Fruit fly (Drosophila melanogaster) whole organism, prepupa: ENCODE measurements around the gene bark.

Experiments used
- Blimp-1 ChIP-seq: fragments of 200-800 bp; sonication (Bioruptor generic); optimal IDR thresholded peaks from 3 replicates; lab custom pipeline; 2017; ENCODE audit warnings: missing biosample characterization, missing genetic modification characterization, mild to moderate bottlenecking, moderate library complexity, missing genetic modification reagents
- CG10631 ChIP-seq: fragments of 200-800 bp; sonication (Bioruptor generic); optimal IDR thresholded peaks from 2 replicates; lab custom pipeline; 2016; ENCODE audit warnings: missing biosample characterization, missing genetic modification characterization
- CG11762 ChIP-seq: fragments of 200-800 bp; sonication (Bioruptor generic); optimal IDR thresholded peaks from 3 replicates; lab custom pipeline; 2016; ENCODE audit warnings: missing biosample characterization, missing genetic modification characterization; ENCODE audit not compliant: insufficient read depth
- CG15336 ChIP-seq: fragments of 200-800 bp; sonication (Bioruptor generic); IDR thresholded peaks from 2 replicates; pipeline ENCODE4 v1.3.6; 2022; ENCODE audit warnings: missing biosample characterization, missing genetic modification characterization
- CG1621 ChIP-seq: fragments of 200-800 bp; sonication (Bioruptor generic); optimal IDR thresholded peaks from 3 replicates; lab custom pipeline; 2018; ENCODE audit warnings: missing biosample characterization, mild to moderate bottlenecking, missing genetic modification characterization
- CG3032 ChIP-seq: fragments of 200-800 bp; optimal IDR thresholded peaks from 2 replicates; lab custom pipeline; 2019; ENCODE audit warnings: missing biosample characterization, mild to moderate bottlenecking, missing genetic modification characterization, moderate library complexity
- CG31627 ChIP-seq: fragments of 200-800 bp; sonication (Bioruptor generic); optimal IDR thresholded peaks from 3 replicates; lab custom pipeline; 2016; ENCODE audit warnings: missing biosample characterization, missing genetic modification characterization
- CG32006 ChIP-seq: fragments of 200-800 bp; sonication (Bioruptor generic); optimal IDR thresholded peaks from 3 replicates; lab custom pipeline; 2017; ENCODE audit warnings: missing biosample characterization, mild to moderate bottlenecking, missing genetic modification characterization
- CG3919 ChIP-seq: fragments of 200-800 bp; sonication (Bioruptor generic); optimal IDR thresholded peaks from 3 replicates; lab custom pipeline; 2016; ENCODE audit warnings: missing biosample characterization, missing genetic modification characterization
- CG6792 ChIP-seq: fragments of 200-800 bp; sonication (Bioruptor generic); optimal IDR thresholded peaks from 3 replicates; lab custom pipeline; 2016; ENCODE audit warnings: missing biosample characterization, missing genetic modification characterization
- CG6808 ChIP-seq: fragments of 200-800 bp; sonication (Bioruptor generic); optimal IDR thresholded peaks from 3 replicates; lab custom pipeline; 2017; ENCODE audit warnings: missing biosample characterization, missing genetic modification characterization, mild to moderate bottlenecking, moderate library complexity, missing genetic modification reagents
- CG6854 ChIP-seq: fragments of 200-800 bp; sonication (Bioruptor generic); optimal IDR thresholded peaks from 2 replicates; lab custom pipeline; 2017; ENCODE audit warnings: missing biosample characterization, mild to moderate bottlenecking, missing genetic modification characterization
- CG7368 ChIP-seq: fragments of 200-800 bp; sonication (Bioruptor generic); optimal IDR thresholded peaks from 3 replicates; lab custom pipeline; 2016; ENCODE audit warnings: missing biosample characterization, missing genetic modification characterization
- CG8119 ChIP-seq: fragments of 200-800 bp; sonication (Bioruptor generic); IDR thresholded peaks from 3 replicates; pipeline ENCODE4 v1.3.6; 2022; ENCODE audit warnings: missing biosample characterization, missing genetic modification characterization
- CG8632 ChIP-seq: fragments of 200-800 bp; sonication (Bioruptor generic); optimal IDR thresholded peaks from 3 replicates; lab custom pipeline; 2016; ENCODE audit warnings: missing biosample characterization, missing genetic modification characterization
- Eip78C ChIP-seq: fragments of 200-800 bp; sonication (Bioruptor generic); peaks from one replicate; lab custom pipeline; 2016; ENCODE audit warnings: missing biosample characterization, missing genetic modification characterization
- Eip93F ChIP-seq: fragments of 200-800 bp; sonication (Bioruptor generic); optimal IDR thresholded peaks from 2 replicates; lab custom pipeline; 2016; ENCODE audit warnings: missing biosample characterization, mild to moderate bottlenecking, missing genetic modification characterization
- Gug ChIP-seq: fragments of 200-800 bp; sonication (Bioruptor generic); IDR thresholded peaks from 2 replicates; pipeline ENCODE4 v1.3.6; 2022; ENCODE audit warnings: missing biosample characterization, missing genetic modification characterization
- Hr38 ChIP-seq: sonication (Bioruptor generic); optimal IDR thresholded peaks from 2 replicates; lab custom pipeline; 2016; ENCODE audit warnings: missing biosample characterization, missing genetic modification characterization
- Hr39 ChIP-seq: fragments of 200-800 bp; sonication (Bioruptor generic); optimal IDR thresholded peaks from 2 replicates; lab custom pipeline; 2016; ENCODE audit warnings: missing biosample characterization, missing genetic modification characterization
- Hr4 ChIP-seq: fragments of 200-800 bp; sonication (Bioruptor generic); optimal IDR thresholded peaks from 3 replicates; lab custom pipeline; 2016; ENCODE audit warnings: missing biosample characterization, missing genetic modification characterization
- Lpt ChIP-seq: fragments of 200-800 bp; sonication (Bioruptor generic); optimal IDR thresholded peaks from 3 replicates; lab custom pipeline; 2016; ENCODE audit warnings: missing biosample characterization, missing genetic modification characterization
- Met ChIP-seq: fragments of 200-800 bp; sonication (Bioruptor generic); optimal IDR thresholded peaks from 3 replicates; lab custom pipeline; 2016; ENCODE audit warnings: missing biosample characterization, missing genetic modification characterization
- OdsH ChIP-seq: fragments of 200-800 bp; sonication (Bioruptor generic); optimal IDR thresholded peaks from 3 replicates; lab custom pipeline; 2016; ENCODE audit warnings: missing biosample characterization, missing genetic modification characterization
- achi ChIP-seq: fragments of 200-800 bp; sonication (Bioruptor generic); optimal IDR thresholded peaks from 3 replicates; lab custom pipeline; 2016; ENCODE audit warnings: missing biosample characterization, missing genetic modification characterization
- cyc ChIP-seq: fragments of 200-800 bp; sonication (Bioruptor generic); optimal IDR thresholded peaks from 3 replicates; lab custom pipeline; 2016; ENCODE audit warnings: missing biosample characterization, missing genetic modification characterization
- dac ChIP-seq: fragments of 200-800 bp; sonication (Bioruptor generic); optimal IDR thresholded peaks from 2 replicates; lab custom pipeline; 2017; ENCODE audit warnings: missing biosample characterization, mild to moderate bottlenecking, missing genetic modification characterization
- dsx ChIP-seq: fragments of 200-800 bp; optimal IDR thresholded peaks from 3 replicates; lab custom pipeline; 2019; ENCODE audit warnings: missing biosample characterization, mild to moderate bottlenecking, missing genetic modification characterization, moderate library complexity; ENCODE audit not compliant: poor library complexity, severe bottlenecking
- eg ChIP-seq: fragments of 200-800 bp; sonication (Bioruptor generic); IDR thresholded peaks from 3 replicates; pipeline ENCODE4 v1.3.6; 2022; ENCODE audit warnings: missing biosample characterization, missing genetic modification characterization
- esn ChIP-seq: fragments of 200-800 bp; sonication (Bioruptor generic); optimal IDR thresholded peaks from 2 replicates; lab custom pipeline; 2016; ENCODE audit warnings: missing biosample characterization, mild to moderate bottlenecking, missing genetic modification characterization, moderate library complexity
- fd59A ChIP-seq: fragments of 200-800 bp; sonication (Bioruptor generic); optimal IDR thresholded peaks from 2 replicates; lab custom pipeline; 2017; ENCODE audit warnings: missing biosample characterization, mild to moderate bottlenecking, missing genetic modification characterization, missing genetic modification reagents
- fd85E ChIP-seq: fragments of 200-800 bp; sonication (Bioruptor generic); optimal IDR thresholded peaks from 3 replicates; lab custom pipeline; 2016; ENCODE audit warnings: missing biosample characterization, missing genetic modification characterization
- lz ChIP-seq: fragments of 200-800 bp; sonication (Bioruptor generic); optimal IDR thresholded peaks from 3 replicates; lab custom pipeline; 2016; ENCODE audit warnings: missing biosample characterization, missing genetic modification characterization
- net ChIP-seq: fragments of 200-800 bp; sonication (Bioruptor generic); optimal IDR thresholded peaks from 3 replicates; lab custom pipeline; 2016; ENCODE audit warnings: missing biosample characterization, missing genetic modification characterization
- pdm3 ChIP-seq: fragments of 200-800 bp; sonication (Bioruptor generic); optimal IDR thresholded peaks from 3 replicates; lab custom pipeline; 2016; ENCODE audit warnings: missing biosample characterization, missing genetic modification characterization
- salr ChIP-seq, 2 experiments: fragments of 200-800 bp; sonication (Bioruptor generic); optimal IDR thresholded peaks; 3 replicates each; lab custom pipeline; 2016 to 2018; ENCODE audit warnings: missing biosample characterization in 2 of 2, missing genetic modification characterization in 2 of 2, mild to moderate bottlenecking in 1 of 2
- spab ChIP-seq: fragments of 200-800 bp; sonication (Bioruptor generic); optimal IDR thresholded peaks from 2 replicates; lab custom pipeline; 2017; ENCODE audit warnings: missing biosample characterization, mild to moderate bottlenecking, missing genetic modification characterization, missing genetic modification reagents
- ss ChIP-seq, 2 experiments: fragments of 200-800 bp; sonication (Bioruptor generic); optimal IDR thresholded peaks; 2 replicates in 1 of 2; 3 replicates in 1 of 2; lab custom pipeline; 2017 to 2018; ENCODE audit warnings: mild to moderate bottlenecking in 2 of 2, missing biosample characterization in 2 of 2, missing genetic modification characterization in 2 of 2, moderate library complexity in 1 of 2
- svp ChIP-seq: fragments of 200-800 bp; sonication (Bioruptor generic); peaks from one replicate; lab custom pipeline; 2016; ENCODE audit warnings: missing biosample characterization, missing genetic modification characterization
- vri ChIP-seq: fragments of 200-800 bp; sonication (Bioruptor generic); optimal IDR thresholded peaks from 3 replicates; lab custom pipeline; 2016; ENCODE audit warnings: missing biosample characterization, mild to moderate bottlenecking, missing genetic modification characterization

Gene bark

DNA sequence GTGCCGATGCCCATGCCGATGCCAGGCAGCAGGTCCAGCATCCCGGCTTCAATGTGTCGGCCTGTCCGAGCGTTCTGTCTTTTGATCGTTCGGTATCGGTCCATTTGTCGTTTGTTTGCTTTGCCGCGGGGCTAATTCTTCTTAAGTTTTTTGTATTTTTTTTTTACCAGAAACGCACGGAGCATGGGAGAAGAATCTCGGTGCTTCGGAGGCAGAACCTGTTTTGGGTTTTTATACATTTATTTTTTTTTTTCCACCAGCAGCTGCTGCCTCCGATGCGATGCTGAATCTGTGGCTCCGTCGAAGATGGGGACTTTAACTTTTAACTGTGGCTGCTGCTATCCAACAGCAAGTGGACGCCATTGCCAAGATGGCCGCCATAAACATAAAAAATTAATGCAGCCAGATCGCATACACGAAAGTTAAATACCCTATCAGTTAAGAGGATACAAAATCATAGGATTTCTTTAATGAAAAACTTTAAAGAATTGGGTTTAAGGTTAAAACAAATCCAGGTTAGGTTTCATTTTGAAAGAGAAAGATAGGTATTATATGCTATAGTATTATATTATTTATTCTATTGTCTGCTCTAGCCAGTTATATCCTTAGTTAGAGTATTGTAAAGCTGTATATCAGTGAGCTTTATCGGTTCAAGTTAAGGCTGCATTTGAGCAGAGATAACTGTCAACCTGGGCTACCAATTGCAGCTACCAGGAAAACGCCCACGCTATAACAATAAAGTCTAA lies 5.7 kb upstream of the bark start (continued):
- peak; percentile 59 for TF ChIP-seq CG32006 (GFP tag; lab: Kevin White, UChicago)
- peak; percentile 80 for TF ChIP-seq OdsH (GFP tag; lab: Kevin White, UChicago)
- peak; percentile 85 for TF ChIP-seq svp
- TF ChIP-seq pdm3 (GFP tag; lab: Kevin White, UChicago), result peak; percentile 66
- peak; percentile 44 for TF ChIP-seq CG3919 (GFP tag; lab: Kevin White, UChicago)
- no peak for TF ChIP-seq CG11762 (GFP tag; lab: Kevin White, UChicago)
- TF ChIP-seq CG31627 (GFP tag; lab: Kevin White, UChicago), result peak; percentile 56
- peak; percentile 65 for TF ChIP-seq CG8632 (GFP tag; lab: Kevin White, UChicago)
- peak; percentile 53 for TF ChIP-seq dsx
- peak; percentile 54 for TF ChIP-seq CG3032 (tag; lab: Kevin White, UChicago)
- peak; percentile 53 for TF ChIP-seq vri
- peak; percentile 64 for TF ChIP-seq fd59A (GFP tag; lab: Kevin White, UChicago)
- TF ChIP-seq Met (GFP tag; lab: Kevin White, UChicago), result peak; percentile 78
- peak; percentile 70 for TF ChIP-seq CG6792
- TF ChIP-seq achi (GFP tag; lab: Kevin White, UChicago), result peak; percentile 44
- TF ChIP-seq spab, result peak; percentile 42
- TF ChIP-seq CG15336, result peak; percentile 77
- peak; percentile 54 for TF ChIP-seq CG6808
- TF ChIP-seq CG8119, result peak; percentile 78; the same call in 2 of the 3 replicates
- peak; percentile 35 to 66 for TF ChIP-seq salr (GFP tag; optimal IDR thresholded peaks at IDR 0.05; lab: Kevin White, UChicago)
- no peak for TF ChIP-seq dac (GFP tag; lab: Kevin White, UChicago)
- no peak for TF ChIP-seq CG7368 (GFP tag; lab: Kevin White, UChicago)
- peak; percentile 46 for TF ChIP-seq Gug (GFP tag; lab: Robert Waterston, UW)
- no peak for TF ChIP-seq fd85E (GFP tag; lab: Kevin White, UChicago)
- no peak for TF ChIP-seq Eip93F (GFP tag; lab: Kevin White, UChicago)
- peak; percentile 73; the same call in 2 of the 3 replicates for TF ChIP-seq eg
- TF ChIP-seq Hr38 (GFP tag; lab: Kevin White, UChicago), result no peak
- TF ChIP-seq Blimp-1, result peak; percentile 35
- TF ChIP-seq net (GFP tag; lab: Kevin White, UChicago), result peak; percentile 68
- no peak for TF ChIP-seq Lpt (GFP tag; lab: Kevin White, UChicago)
- peak; percentile 72 for TF ChIP-seq CG10631 (GFP tag; lab: Kevin White, UChicago)
- peak; percentile 81 for TF ChIP-seq esn
- TF ChIP-seq CG6854 (GFP tag; lab: Kevin White, UChicago), result peak; percentile 2
- peak; percentile 40 for TF ChIP-seq Hr4
- peak; percentile 45 for TF ChIP-seq cyc (GFP tag; lab: Kevin White, UChicago)

DNA sequence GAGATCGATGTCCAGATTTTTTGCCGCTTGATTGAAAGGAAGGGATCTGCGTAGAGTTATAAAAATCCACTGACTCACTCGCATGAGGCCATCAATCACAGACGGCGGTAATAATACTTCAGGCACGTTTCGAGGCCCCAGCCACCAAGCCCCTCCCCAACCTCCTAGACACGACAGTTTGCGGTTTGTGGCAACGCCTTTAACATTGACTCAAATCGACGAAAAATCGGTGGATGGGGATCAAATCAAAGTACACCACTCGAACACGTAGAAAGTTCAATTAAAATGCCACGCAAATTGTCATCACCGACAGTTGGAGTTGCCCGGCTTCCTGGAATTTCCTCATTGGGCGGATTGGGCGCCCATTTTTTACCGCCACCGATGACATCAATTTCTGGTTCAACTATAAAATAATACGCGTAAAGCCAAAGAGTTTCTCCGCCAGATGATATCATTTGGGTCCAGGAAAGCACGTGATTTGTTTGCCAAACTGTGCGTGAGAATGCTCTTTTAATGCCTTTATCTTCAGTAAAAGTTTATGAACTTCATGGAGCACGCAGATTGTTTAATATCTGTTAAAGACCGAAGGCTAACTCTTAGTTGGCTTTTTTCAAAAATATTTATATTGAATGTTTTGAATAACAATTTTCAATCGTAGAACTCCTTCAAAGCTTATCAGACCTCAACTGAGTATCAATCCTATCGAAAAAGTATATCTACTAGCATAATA lies 2.5 kb upstream of the bark start, which contains the start of gene CG31960:
Gene CG31960, plus strand, starts transcription at position 680 of the 730 bp plus-strand sequence.
- no peak for TF ChIP-seq CG31627 (GFP tag; lab: Kevin White, UChicago)
- TF ChIP-seq ss (GFP tag; optimal IDR thresholded peaks at IDR 0.05; lab: Kevin White, UChicago), result peak in 1 of 2 experiments; percentile 7
- TF ChIP-seq lz, result no peak
- no peak for TF ChIP-seq Hr39 (GFP tag; lab: Kevin White, UChicago)
- TF ChIP-seq CG1621, result no peak
- no peak for TF ChIP-seq CG10631 (GFP tag; lab: Kevin White, UChicago)
- TF ChIP-seq Eip78C (GFP tag; lab: Kevin White, UChicago), result peak; percentile 41
